Fruit fly (Drosophila melanogaster) whole organism, embryonic: ENCODE measurements around the gene CG12177.

Experiments
- ATbp ChIP-seq: fragments of 200-800 bp; sonication (Bioruptor generic); optimal IDR thresholded peaks from 2 replicates; lab custom pipeline; 2017; ENCODE audit warnings: missing biosample characterization, mild to moderate bottlenecking, missing genetic modification characterization, missing genetic modification reagents
- Asciz ChIP-seq: fragments of 200-800 bp; sonication (Bioruptor generic); optimal IDR thresholded peaks from 2 replicates; lab custom pipeline; 2017; ENCODE audit warnings: missing biosample characterization, mild to moderate bottlenecking, missing genetic modification characterization, missing genetic modification reagents
- Blimp-1 ChIP-seq: fragments of 200-800 bp; sonication (Bioruptor generic); optimal IDR thresholded peaks from 3 replicates; lab custom pipeline; 2018; ENCODE audit warnings: missing biosample characterization, missing genetic modification characterization, mild to moderate bottlenecking, moderate library complexity, missing genetic modification reagents
- CG10209 ChIP-seq: fragments of 200-800 bp; sonication (Bioruptor generic); optimal IDR thresholded peaks from 3 replicates; lab custom pipeline; 2017; ENCODE audit warnings: missing biosample characterization, mild to moderate bottlenecking, missing genetic modification characterization, missing genetic modification reagents
- CG10274 ChIP-seq: fragments of 200-800 bp; sonication (Bioruptor generic); optimal IDR thresholded peaks from 3 replicates; lab custom pipeline; 2017; ENCODE audit warnings: missing biosample characterization, mild to moderate bottlenecking, missing genetic modification characterization
- CG11695 ChIP-seq: fragments of 200-800 bp; sonication (Bioruptor generic); IDR thresholded peaks from 3 replicates; pipeline ENCODE4 v1.3.6; 2022; ENCODE audit warnings: missing biosample characterization, missing genetic modification characterization
- CG13894 ChIP-seq: fragments of 200-800 bp; sonication (Bioruptor generic); optimal IDR thresholded peaks from 3 replicates; lab custom pipeline; 2018; ENCODE audit warnings: missing biosample characterization, mild to moderate bottlenecking, missing genetic modification characterization, moderate library complexity
- CG14050 ChIP-seq: fragments of 200-800 bp; sonication (Bioruptor generic); IDR thresholded peaks from 3 replicates; pipeline ENCODE4 v1.3.6; 2022; ENCODE audit warnings: missing biosample characterization, missing genetic modification characterization
- CG15514 ChIP-seq: fragments of 200-800 bp; sonication (Bioruptor generic); optimal IDR thresholded peaks from 3 replicates; lab custom pipeline; 2017; ENCODE audit warnings: missing biosample characterization, missing genetic modification characterization, mild to moderate bottlenecking, moderate library complexity, missing genetic modification reagents
- CG2875 ChIP-seq: fragments of 200-800 bp; sonication (Bioruptor generic); optimal IDR thresholded peaks from 2 replicates; lab custom pipeline; 2017; ENCODE audit warnings: missing biosample characterization, mild to moderate bottlenecking, missing genetic modification characterization, missing genetic modification reagents
- CG31365 ChIP-seq: fragments of 200-800 bp; sonication (Bioruptor generic); optimal IDR thresholded peaks from 2 replicates; lab custom pipeline; 2018; ENCODE audit warnings: missing biosample characterization, mild to moderate bottlenecking, missing genetic modification characterization
- CG31441 ChIP-seq: fragments of 200-800 bp; sonication (Bioruptor generic); IDR thresholded peaks from 2 replicates; pipeline ENCODE4 v1.3.6; 2022; ENCODE audit warnings: missing biosample characterization, missing genetic modification characterization
- CG3281 ChIP-seq: fragments of 200-800 bp; sonication (Bioruptor generic); optimal IDR thresholded peaks from 3 replicates; lab custom pipeline; 2017; ENCODE audit warnings: missing biosample characterization, mild to moderate bottlenecking, missing genetic modification characterization
- CG34422 ChIP-seq: fragments of 200-800 bp; sonication (Bioruptor generic); IDR thresholded peaks from 3 replicates; pipeline ENCODE4 v1.3.6; 2022; ENCODE audit warnings: missing biosample characterization, missing genetic modification characterization
- CG4282 ChIP-seq: fragments of 200-800 bp; sonication (Bioruptor generic); optimal IDR thresholded peaks from 2 replicates; lab custom pipeline; 2016; ENCODE audit warnings: missing biosample characterization, missing genetic modification characterization
- CG5180 ChIP-seq: fragments of 200-800 bp; sonication (Bioruptor generic); optimal IDR thresholded peaks from 3 replicates; lab custom pipeline; 2017; ENCODE audit warnings: missing biosample characterization, missing genetic modification characterization, mild to moderate bottlenecking, moderate library complexity, missing genetic modification reagents
- CG6254 ChIP-seq: fragments of 200-800 bp; sonication (Bioruptor generic); optimal IDR thresholded peaks from 3 replicates; lab custom pipeline; 2017; ENCODE audit warnings: mild to moderate bottlenecking, missing biosample characterization, missing genetic modification reagents, missing genetic modification characterization
- CG6813 ChIP-seq: fragments of 200-800 bp; sonication (Bioruptor generic); optimal IDR thresholded peaks from 2 replicates; lab custom pipeline; 2017; ENCODE audit warnings: missing biosample characterization, missing genetic modification characterization, mild to moderate bottlenecking, moderate library complexity, missing genetic modification reagents
- CG7839 ChIP-seq: fragments of 200-800 bp; sonication (Bioruptor generic); optimal IDR thresholded peaks from 3 replicates; lab custom pipeline; 2018; ENCODE audit warnings: missing biosample characterization, mild to moderate bottlenecking, missing genetic modification characterization, moderate library complexity
- CG8290 ChIP-seq, 3 experiments: fragments of 200-800 bp; sonication (Bioruptor generic); optimal IDR thresholded peaks; 2 replicates each; lab custom pipeline; 2016 to 2019; ENCODE audit warnings: missing biosample characterization in 3 of 3, missing genetic modification characterization in 3 of 3, mild to moderate bottlenecking in 2 of 3, moderate library complexity in 1 of 3
- CG9817 ChIP-seq: fragments of 200-800 bp; sonication (Bioruptor generic); optimal IDR thresholded peaks from 2 replicates; lab custom pipeline; 2018; ENCODE audit warnings: missing biosample characterization, mild to moderate bottlenecking, missing genetic modification characterization, moderate library complexity
- Fer3 ChIP-seq: fragments of 200-800 bp; sonication (Bioruptor generic); optimal IDR thresholded peaks from 2 replicates; lab custom pipeline; 2018; ENCODE audit warnings: missing biosample characterization, mild to moderate bottlenecking, missing genetic modification characterization, moderate library complexity
- H15 ChIP-seq: fragments of 200-800 bp; sonication (Bioruptor generic); IDR thresholded peaks from 3 replicates; pipeline ENCODE4 v1.3.6; 2022; ENCODE audit warnings: missing biosample characterization, missing genetic modification characterization
- HmgZ ChIP-seq: fragments of 200-800 bp; sonication (Bioruptor generic); optimal IDR thresholded peaks from 2 replicates; lab custom pipeline; 2018; ENCODE audit warnings: missing biosample characterization, mild to moderate bottlenecking, missing genetic modification characterization
- Jarid2 ChIP-seq: fragments of 200-800 bp; sonication (Bioruptor generic); optimal IDR thresholded peaks from 3 replicates; lab custom pipeline; 2017; ENCODE audit warnings: mild to moderate bottlenecking, missing biosample characterization, missing genetic modification reagents, missing genetic modification characterization
- Med ChIP-seq: fragments of 200-800 bp; sonication (Bioruptor generic); peaks from one replicate; lab custom pipeline; 2016; ENCODE audit warnings: missing biosample characterization, missing genetic modification characterization, mild to moderate bottlenecking, inconsistent platforms, moderate library complexity
- Mrtf ChIP-seq: fragments of 200-800 bp; sonication (Bioruptor generic); IDR thresholded peaks from 3 replicates; pipeline ENCODE4 v1.3.6; 2022; ENCODE audit warnings: missing biosample characterization, missing genetic modification characterization
- Oaz ChIP-seq: fragments of 200-800 bp; sonication (Bioruptor generic); IDR thresholded peaks from 2 replicates; pipeline ENCODE4 v1.3.6; 2022; ENCODE audit warnings: missing biosample characterization, missing genetic modification characterization
- Rfx ChIP-seq: fragments of 200-800 bp; sonication (Bioruptor generic); IDR thresholded peaks from 2 replicates; pipeline ENCODE4 v1.3.6; 2022; ENCODE audit warnings: missing biosample characterization, missing genetic modification characterization
- Vsx1 ChIP-seq: fragments of 200-800 bp; sonication (Bioruptor generic); optimal IDR thresholded peaks from 2 replicates; lab custom pipeline; 2017; ENCODE audit warnings: missing biosample characterization, mild to moderate bottlenecking, missing genetic modification characterization, missing genetic modification reagents
- abd-A ChIP-seq: fragments of 200-800 bp; sonication (Bioruptor generic); optimal IDR thresholded peaks from 3 replicates; lab custom pipeline; 2019; ENCODE audit warnings: missing biosample characterization, mild to moderate bottlenecking, missing genetic modification characterization, moderate library complexity
- ara ChIP-seq: fragments of 200-800 bp; sonication (Bioruptor generic); IDR thresholded peaks from 2 replicates; pipeline ENCODE4 v1.3.6; 2022; ENCODE audit warnings: missing biosample characterization, missing genetic modification characterization
- bcd ChIP-seq: fragments of 200-800 bp; sonication (Bioruptor generic); optimal IDR thresholded peaks from 2 replicates; lab custom pipeline; 2017; ENCODE audit warnings: missing biosample characterization, mild to moderate bottlenecking, missing genetic modification characterization
- bigmax ChIP-seq: fragments of 200-800 bp; sonication (Bioruptor generic); optimal IDR thresholded peaks from 2 replicates; lab custom pipeline; 2018; ENCODE audit warnings: missing biosample characterization, mild to moderate bottlenecking, missing genetic modification characterization
- br ChIP-seq: fragments of >200 bp; optimal IDR thresholded peaks from 2 replicates; lab custom pipeline; 2017
- cg ChIP-seq: fragments of 200-800 bp; sonication (Bioruptor generic); optimal IDR thresholded peaks from 3 replicates; lab custom pipeline; 2019; ENCODE audit warnings: missing biosample characterization, mild to moderate bottlenecking, missing genetic modification characterization, moderate library complexity
- dimm ChIP-seq: fragments of 200-800 bp; sonication (Bioruptor generic); IDR thresholded peaks from 2 replicates; pipeline ENCODE4 v1.3.6; 2022; ENCODE audit warnings: missing biosample characterization, missing genetic modification characterization
- disco-r ChIP-seq: fragments of 200-800 bp; sonication (Bioruptor generic); optimal IDR thresholded peaks from 2 replicates; lab custom pipeline; 2016; ENCODE audit warnings: missing biosample characterization, missing genetic modification characterization
- h ChIP-seq: fragments of >200 bp; optimal IDR thresholded peaks from 2 replicates; lab custom pipeline; 2017
- klu ChIP-seq: fragments of 200-800 bp; sonication (Bioruptor generic); IDR thresholded peaks from 2 replicates; pipeline ENCODE4 v1.3.6; 2022; ENCODE audit warnings: missing biosample characterization, missing genetic modification characterization
- lab ChIP-seq: fragments of 200-800 bp; sonication (Bioruptor generic); optimal IDR thresholded peaks from 3 replicates; lab custom pipeline; 2017; ENCODE audit warnings: missing biosample characterization, missing genetic modification characterization, mild to moderate bottlenecking, moderate library complexity, missing genetic modification reagents
- peb ChIP-seq: fragments of 200-800 bp; sonication (Bioruptor generic); IDR thresholded peaks from 2 replicates; pipeline ENCODE4 v1.3.6; 2022; ENCODE audit warnings: missing biosample characterization, missing genetic modification characterization
- pita ChIP-seq: fragments of 200-800 bp; sonication (Bioruptor generic); optimal IDR thresholded peaks from 2 replicates; lab custom pipeline; 2017; ENCODE audit warnings: missing biosample characterization, mild to moderate bottlenecking, missing genetic modification characterization
- repo ChIP-seq: fragments of 200-800 bp; sonication (Bioruptor generic); optimal IDR thresholded peaks from 2 replicates; lab custom pipeline; 2016; ENCODE audit warnings: missing biosample characterization, missing genetic modification characterization
- run ChIP-seq: fragments of 200-800 bp; sonication (Bioruptor generic); optimal IDR thresholded peaks from 3 replicates; lab custom pipeline; 2018; ENCODE audit warnings: missing biosample characterization, mild to moderate bottlenecking, missing genetic modification characterization
- seq ChIP-seq: fragments of 200-800 bp; sonication (Bioruptor generic); IDR thresholded peaks from 2 replicates; pipeline ENCODE4 v1.3.6; 2022; ENCODE audit warnings: missing biosample characterization, missing genetic modification characterization
- sr ChIP-seq: fragments of 200-800 bp; sonication (Bioruptor generic); IDR thresholded peaks from 3 replicates; pipeline ENCODE4 v1.3.6; 2022; ENCODE audit warnings: missing biosample characterization, missing genetic modification characterization
- tgo ChIP-seq: fragments of 200-800 bp; sonication (Bioruptor generic); IDR thresholded peaks from 3 replicates; pipeline ENCODE4 v1.3.6; 2022; ENCODE audit warnings: missing biosample characterization, missing genetic modification characterization
- vvl ChIP-seq: fragments of 200-800 bp; sonication (Bioruptor generic); IDR thresholded peaks from 2 replicates; pipeline ENCODE4 v1.3.6; 2022; ENCODE audit warnings: missing biosample characterization, missing genetic modification characterization
- wek ChIP-seq: fragments of 200-800 bp; sonication (Bioruptor generic); optimal IDR thresholded peaks from 3 replicates; lab custom pipeline; 2018; ENCODE audit warnings: missing biosample characterization, mild to moderate bottlenecking, missing genetic modification characterization, moderate library complexity

The CG12177 gene

dm6 chrX:13632606-13633005 lies 47.7 kb downstream of the CG12177 start (continued):
- TF ChIP-seq CG10274 (GFP tag; lab: Kevin White, UChicago): no peak
- TF ChIP-seq wek (GFP tag; lab: Kevin White, UChicago): no peak
- peak; percentile 36 for TF ChIP-seq lab (GFP tag; lab: Kevin White, UChicago)
- TF ChIP-seq CG10209 (GFP tag; lab: Kevin White, UChicago): peak; percentile 9
- TF ChIP-seq CG34422 (GFP tag; lab: Robert Waterston, UW): no peak
- TF ChIP-seq H15 (GFP tag; lab: Robert Waterston, UW): no peak
- TF ChIP-seq klu (GFP tag; lab: Robert Waterston, UW): no peak
- peak; percentile 37; the same call in 1 of the 2 replicates for TF ChIP-seq seq (GFP tag; lab: Robert Waterston, UW)
- TF ChIP-seq HmgZ: no peak
- no peak for TF ChIP-seq CG8290 (GFP tag; optimal IDR thresholded peaks at IDR 0.05; lab: Kevin White, UChicago)
- peak in 1 of 2 experiments; percentile 47 for TF ChIP-seq CG8290 (tag; optimal IDR thresholded peaks at IDR 0.05; lab: Kevin White, UChicago)
- no peak for TF ChIP-seq Vsx1 (GFP tag; lab: Kevin White, UChicago)
- peak; percentile 25 for TF ChIP-seq CG6813 (GFP tag; lab: Kevin White, UChicago)
- TF ChIP-seq pita: no peak
- peak; percentile 36 for TF ChIP-seq Asciz
- TF ChIP-seq dimm (GFP tag; lab: Robert Waterston, UW): no peak
- TF ChIP-seq CG4282 (GFP tag; lab: Kevin White, UChicago): no peak
- TF ChIP-seq Mrtf: no peak
- TF ChIP-seq CG13894: peak; percentile 54
- no peak for TF ChIP-seq bigmax (GFP tag; lab: Kevin White, UChicago)
- 0 out of 2 replicates have a peak, but pooled peaks have one; percentile 13 for TF ChIP-seq CG31441 (GFP tag; lab: Robert Waterston, UW)
- no peak for TF ChIP-seq repo (GFP tag; lab: Kevin White, UChicago)
- TF ChIP-seq Jarid2 (GFP tag; lab: Kevin White, UChicago): peak; percentile 13
- peak; percentile 13 for TF ChIP-seq CG9817 (tag; lab: Kevin White, UChicago)
- no peak for TF ChIP-seq tgo (GFP tag; lab: Robert Waterston, UW)
- no peak for TF ChIP-seq peb (GFP tag; lab: Robert Waterston, UW)
- peak; percentile 27 for TF ChIP-seq Blimp-1 (GFP tag; lab: Kevin White, UChicago)
- TF ChIP-seq cg (GFP tag; lab: Kevin White, UChicago): peak; percentile 42
- peak; percentile 9 for TF ChIP-seq Fer3 (tag; lab: Kevin White, UChicago)
- TF ChIP-seq vvl (GFP tag; lab: Robert Waterston, UW): no peak
- peak; percentile 51 for TF ChIP-seq ATbp
- peak; percentile 71 for TF ChIP-seq Med (GFP tag; lab: Kevin White, UChicago)
- TF ChIP-seq br (lab: Kevin White, UChicago): no peak
- peak; percentile 6 for TF ChIP-seq CG31365 (tag; lab: Kevin White, UChicago)
- no peak for TF ChIP-seq Oaz (GFP tag; lab: Robert Waterston, UW)
- TF ChIP-seq Rfx (GFP tag; lab: Robert Waterston, UW): peak; percentile 46; the same call in 1 of the 2 replicates
- TF ChIP-seq CG11695 (GFP tag; lab: Robert Waterston, UW): peak; percentile 15; the same call in 1 of the 3 replicates
- no peak for TF ChIP-seq ara (GFP tag; lab: Robert Waterston, UW)
- peak; percentile 0 for TF ChIP-seq disco-r (GFP tag; lab: Kevin White, UChicago)
- TF ChIP-seq CG3281 (GFP tag; lab: Kevin White, UChicago): peak; percentile 23
- TF ChIP-seq CG7839 (tag; lab: Kevin White, UChicago): no peak
- no peak for TF ChIP-seq h (lab: Kevin White, UChicago)
- no peak for TF ChIP-seq bcd (GFP tag; lab: Kevin White, UChicago)
- TF ChIP-seq CG6254: peak; percentile 23
- peak; percentile 73; the same call in 2 of the 3 replicates for TF ChIP-seq sr (GFP tag; lab: Robert Waterston, UW)
- TF ChIP-seq run (tag; lab: Kevin White, UChicago): no peak
- TF ChIP-seq CG14050 (GFP tag; lab: Robert Waterston, UW): no peak
- TF ChIP-seq CG2875: peak; percentile 3
- peak; percentile 37 for TF ChIP-seq abd-A
- TF ChIP-seq CG15514 (GFP tag; lab: Kevin White, UChicago): peak; percentile 22
- peak; percentile 17 for TF ChIP-seq CG5180 (GFP tag; lab: Kevin White, UChicago)
